Worm (Caenorhabditis elegans) whole organism, L1 larva: ENCODE measurements around the gene trpl-2.

ENCODE experiments used
- C16A3.4 ChIP-seq: fragments of 150-350 bp; optimal IDR thresholded peaks from 2 replicates; lab custom pipeline; 2014; ENCODE audit warnings: missing biosample characterization, missing genetic modification characterization
- aha-1 ChIP-seq: fragments of 150-350 bp; optimal IDR thresholded peaks from 2 replicates; lab custom pipeline; 2014; ENCODE audit warnings: missing biosample characterization, missing genetic modification characterization
- ama-1 ChIP-seq: fragments of 150-350 bp; optimal IDR thresholded peaks from 2 replicates; lab custom pipeline; 2014
- ceh-82 ChIP-seq, 3 experiments: fragments of 150-350 bp in 1 of 3; sonication (generic microtip) in 2 of 3; optimal IDR thresholded peaks; 2 replicates each; lab custom pipeline; 2014 to 2017; ENCODE audit warnings: missing biosample characterization in 3 of 3, missing genetic modification characterization in 3 of 3
- ces-1 ChIP-seq: fragments of 150-350 bp; optimal IDR thresholded peaks from 2 replicates; lab custom pipeline; 2014; ENCODE audit warnings: missing biosample characterization, missing genetic modification reagents, missing genetic modification characterization
- nhr-12 ChIP-seq: sonication (generic microtip); optimal IDR thresholded peaks from 2 replicates; lab custom pipeline; 2017; ENCODE audit warnings: missing biosample characterization, missing genetic modification characterization
- skn-1 ChIP-seq: fragments of 150-350 bp; optimal IDR thresholded peaks from 2 replicates; lab custom pipeline; 2014; ENCODE audit warnings: missing biosample characterization, missing genetic modification characterization
- snpc-4 ChIP-seq: fragments of 150-350 bp; optimal IDR thresholded peaks from 2 replicates; lab custom pipeline; 2014; ENCODE audit warnings: missing biosample characterization, missing genetic modification characterization
- unc-30 ChIP-seq: sonication (generic microtip); optimal IDR thresholded peaks from 2 replicates; lab custom pipeline; 2017; ENCODE audit warnings: missing biosample characterization, missing genetic modification characterization
- unc-62 ChIP-seq: fragments of 150-350 bp; optimal IDR thresholded peaks from 2 replicates; lab custom pipeline; 2014; ENCODE audit warnings: missing biosample characterization, missing genetic modification reagents, missing genetic modification characterization
- unc-86 ChIP-seq: sonication (generic microtip); optimal IDR thresholded peaks from 2 replicates; lab custom pipeline; 2016; ENCODE audit warnings: missing genetic modification characterization, missing compliant biosample characterization
- ztf-4 ChIP-seq: fragments of 150-350 bp; optimal IDR thresholded peaks from 2 replicates; lab custom pipeline; 2014; ENCODE audit warnings: missing biosample characterization, missing genetic modification characterization

ce11 chrIV:4292569-4292968, 33.9 kb upstream of the trpl-2 start, which contains the start of gene F15E6.10:
- no peak for TF ChIP-seq unc-30
- TF ChIP-seq unc-62 = no peak
- no peak for TF ChIP-seq ceh-82 (tag; optimal IDR thresholded peaks at IDR 0.05; lab: Kevin White, UChicago)
- no peak for TF ChIP-seq nhr-12 (tag; lab: Kevin White, UChicago)
- no peak for TF ChIP-seq unc-86
- no peak for TF ChIP-seq ztf-4 (tag; lab: Kevin White, UChicago)
- TF ChIP-seq C16A3.4 (tag; lab: Kevin White, UChicago) = no peak
- no peak for TF ChIP-seq ama-1 (lab: Kevin White, UChicago)
- no peak for TF ChIP-seq snpc-4 (tag; lab: Kevin White, UChicago)
- TF ChIP-seq ces-1 (GFP tag; lab: Kevin White, UChicago) = no peak
- TF ChIP-seq skn-1 = no peak
- TF ChIP-seq aha-1 (tag; lab: Kevin White, UChicago) = no peak
